Worm (Caenorhabditis elegans) whole organism, mixed stage, embryonic: ENCODE results near the gene Y110A2AL.10.

ENCODE experiments used
- bed-3 ChIP-seq: fragments of 200-800 bp; sonication (Bioruptor generic); optimal IDR thresholded peaks from 3 replicates; lab custom pipeline; 2018; ENCODE audit warnings: mild to moderate bottlenecking, missing genetic modification characterization, moderate library complexity, missing compliant biosample characterization
- cnd-1 ChIP-seq: fragments of 200-800 bp; sonication (Bioruptor generic); optimal IDR thresholded peaks from 2 replicates; lab custom pipeline; 2018; ENCODE audit warnings: mild to moderate bottlenecking, missing genetic modification characterization, missing compliant biosample characterization
- elt-1 ChIP-seq: sonication (generic microtip); optimal IDR thresholded peaks from 2 replicates; lab custom pipeline; 2017; ENCODE audit warnings: missing genetic modification characterization, mild to moderate bottlenecking, missing compliant biosample characterization, antibody characterized with exemption, moderate library complexity, borderline replicate concordance; ENCODE audit not compliant: insufficient read depth
- elt-3 ChIP-seq: fragments of 150-350 bp; optimal IDR thresholded peaks from 2 replicates; lab custom pipeline; 2014; ENCODE audit warnings: missing biosample characterization, missing genetic modification characterization
- ham-2 ChIP-seq: fragments of 200-800 bp; sonication (Bioruptor generic); optimal IDR thresholded peaks from 2 replicates; lab custom pipeline; 2018; ENCODE audit warnings: mild to moderate bottlenecking, missing genetic modification characterization, missing compliant biosample characterization
- mab-5 ChIP-seq: fragments of 150-350 bp; optimal IDR thresholded peaks from 2 replicates; lab custom pipeline; 2014; ENCODE audit warnings: missing biosample characterization, missing genetic modification characterization
- nhr-28 ChIP-seq: fragments of 150-350 bp; optimal IDR thresholded peaks from 2 replicates; lab custom pipeline; 2014; ENCODE audit warnings: missing biosample characterization, missing genetic modification characterization
- unc-62 ChIP-seq: fragments of 150-350 bp; optimal IDR thresholded peaks from 2 replicates; lab custom pipeline; 2014; ENCODE audit warnings: missing biosample characterization, missing genetic modification reagents, missing genetic modification characterization
- zip-8 ChIP-seq: fragments of 150-350 bp; optimal IDR thresholded peaks from 2 replicates; lab custom pipeline; 2014; ENCODE audit warnings: missing biosample characterization, missing genetic modification characterization

DNA sequence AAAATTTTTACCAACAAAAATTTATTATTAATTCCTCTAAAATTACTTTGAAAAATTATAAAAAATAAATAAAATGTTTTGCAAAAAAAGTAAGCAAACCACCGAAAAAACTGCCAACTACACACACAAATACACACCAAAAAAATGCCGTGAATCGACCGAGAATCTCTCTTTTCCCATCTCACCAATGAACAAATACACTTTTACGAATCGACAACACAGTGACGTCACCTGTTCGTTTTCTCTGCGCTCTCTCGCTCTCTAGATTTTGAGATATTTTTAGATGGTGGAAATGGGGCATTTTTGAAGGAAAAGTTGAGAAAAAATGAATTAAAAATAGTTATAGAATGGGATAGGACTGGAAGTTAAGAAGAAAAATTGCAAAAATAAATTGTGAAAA lies 39.6 kb downstream of the Y110A2AL.10 start:
- TF ChIP-seq nhr-28 (tag; lab: Kevin White, UChicago) (no peak), elt-3 (tag; lab: Kevin White, UChicago) (no peak), mab-5 (tag; lab: Kevin White, UChicago) (no peak), ham-2 (GFP tag; lab: Kevin White, UChicago) (no peak), zip-8 (tag; lab: Kevin White, UChicago) (no peak), bed-3 (no peak), elt-1 (tag; lab: Kevin White, UChicago) (no peak), unc-62 (GFP tag; lab: Kevin White, UChicago) (no peak), cnd-1 (tag; lab: Kevin White, UChicago) (no peak)
